Fruit fly (Drosophila melanogaster): Measurements from ENCODE around the gene MTA1-like.

MTA1-like gene

DNA sequence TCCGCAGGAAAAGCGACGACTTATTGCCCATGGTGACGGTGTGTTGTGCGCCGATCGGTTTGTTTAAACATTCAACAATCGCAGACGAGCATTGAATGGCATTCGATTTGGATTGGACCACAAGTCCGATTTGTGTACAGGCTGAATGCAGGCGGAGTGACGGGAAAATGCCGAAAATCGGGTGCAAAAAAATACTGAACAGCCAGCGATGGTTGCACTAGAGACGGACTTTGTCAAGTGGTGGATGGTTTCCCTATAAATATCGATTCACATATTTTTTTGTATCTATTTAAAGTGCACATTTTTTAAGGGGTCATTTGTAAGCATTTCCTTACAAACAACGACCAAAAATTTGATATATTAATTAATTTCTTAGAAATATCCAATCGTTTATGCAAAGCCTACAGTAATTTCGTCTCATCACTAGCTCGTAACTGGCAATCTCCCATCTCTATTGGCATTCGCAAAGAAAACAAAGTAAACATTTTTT, 6.2 kb upstream of the MTA1-like start, which contains the start of the genes elm and MED27 (continued):
- TF ChIP-seq Oaz (GFP tag; IDR thresholded peaks at IDR 0.05) (peak; percentile 84), inv (GFP tag; IDR thresholded peaks at IDR 0.05; ENCODE audit: partially characterized antibody) (peak; percentile 94), CG7987 (GFP tag; optimal IDR thresholded peaks at IDR 0.05) (peak; percentile 53), CG10147 (GFP tag; optimal IDR thresholded peaks at IDR 0.05) (peak; percentile 93), unc-4 (GFP tag; IDR thresholded peaks at IDR 0.05; ENCODE audit: partially characterized antibody) (peak; percentile 95), CG7271 (tag; optimal IDR thresholded peaks at IDR 0.05) (peak; percentile 83), ash1 (GFP tag; optimal IDR thresholded peaks at IDR 0.05) (peak; percentile 35), CG12942 (GFP tag; optimal IDR thresholded peaks at IDR 0.05) (peak; percentile 92), CG1603 (tag; optimal IDR thresholded peaks at IDR 0.05) (peak; percentile 63), CG3995 (GFP tag; optimal IDR thresholded peaks at IDR 0.05) (peak; percentile 66), unpg (GFP tag; optimal IDR thresholded peaks at IDR 0.05) (peak; percentile 90), bigmax (GFP tag; optimal IDR thresholded peaks at IDR 0.05) (no peak), crp (GFP tag; optimal IDR thresholded peaks at IDR 0.05) (peak in 1 of 2 experiments; percentile 63), CG7745 (tag; optimal IDR thresholded peaks at IDR 0.05) (no peak), CG13894 (tag; optimal IDR thresholded peaks at IDR 0.05) (peak; percentile 92), Ptx1 (GFP tag; IDR thresholded peaks at IDR 0.05) (peak; percentile 97), MBD-R2 (GFP tag; IDR thresholded peaks at IDR 0.05) (peak; percentile 95), Elba2 (GFP tag; optimal IDR thresholded peaks at IDR 0.05) (peak; percentile 79), CG17361 (GFP tag; IDR thresholded peaks at IDR 0.05) (peak; percentile 95), CG9727 (GFP tag; optimal IDR thresholded peaks at IDR 0.05) (peak; percentile 94), CG10321 (GFP tag; IDR thresholded peaks at IDR 0.05) (peak; percentile 48; the same call in 1 of the 2 replicates), CG2116 (GFP tag; optimal IDR thresholded peaks at IDR 0.05) (peak; percentile 92), sd (tag; optimal IDR thresholded peaks at IDR 0.05) (peak; percentile 91), toy (GFP tag; IDR thresholded peaks at IDR 0.05) (peak; percentile 72; the same call in 1 of the 2 replicates), CG10543 (GFP tag; optimal IDR thresholded peaks at IDR 0.05) (peak; percentile 94), Bteb2 (GFP tag; optimal IDR thresholded peaks at IDR 0.05) (peak; percentile 90), ab (GFP tag; optimal IDR thresholded peaks at IDR 0.05) (peak; percentile 80), CG4424 (GFP tag; optimal IDR thresholded peaks at IDR 0.05) (peak; percentile 95), Trl (optimal IDR thresholded peaks at IDR 0.05) (no peak), Trl (GFP tag; optimal IDR thresholded peaks at IDR 0.05) (peak; percentile 93), zfh2 (GFP tag; optimal IDR thresholded peaks at IDR 0.05) (peak; percentile 96), ara (GFP tag; IDR thresholded peaks at IDR 0.05) (peak; percentile 90), Ssrp (tag; optimal IDR thresholded peaks at IDR 0.05) (peak; percentile 94), wek (GFP tag; optimal IDR thresholded peaks at IDR 0.05) (peak; percentile 0), CG14441 (GFP tag; IDR thresholded peaks at IDR 0.05) (peak; percentile 95), gcm2 (GFP tag; optimal IDR thresholded peaks at IDR 0.05) (peak; percentile 77), ATbp (GFP tag; optimal IDR thresholded peaks at IDR 0.05) (peak; percentile 68), Stat92E (GFP tag; optimal IDR thresholded peaks at IDR 0.05) (peak in 1 of 3 experiments; percentile 69), wdn (GFP tag; IDR thresholded peaks at IDR 0.05) (peak; percentile 92), C15 (GFP tag; IDR thresholded peaks at IDR 0.05) (peak; percentile 81; the same call in 2 of the 3 replicates), CG8281 (tag; optimal IDR thresholded peaks at IDR 0.05) (peak; percentile 69), insv (GFP tag; optimal IDR thresholded peaks at IDR 0.05) (peak in 1 of 2 experiments; percentile 73), gsb (GFP tag; IDR thresholded peaks at IDR 0.05) (peak; percentile 79), CG15269 (tag; optimal IDR thresholded peaks at IDR 0.05) (peak; percentile 90), Xbp1 (GFP tag; optimal IDR thresholded peaks at IDR 0.05) (peak; percentile 98), Dad (GFP tag; optimal IDR thresholded peaks at IDR 0.05) (peak; percentile 91), B-H1 (GFP tag; IDR thresholded peaks at IDR 0.05) (peak; percentile 91), so (GFP tag; IDR thresholded peaks at IDR 0.05) (peak; percentile 89; the same call in 2 of the 3 replicates), luna (GFP tag; optimal IDR thresholded peaks at IDR 0.05) (peak; percentile 27), CG4404 (GFP tag; IDR thresholded peaks at IDR 0.05) (peak; percentile 97)
